Fruit fly (Drosophila melanogaster): ENCODE measurements around the gene CG17122.

CG17122 gene

DNA sequence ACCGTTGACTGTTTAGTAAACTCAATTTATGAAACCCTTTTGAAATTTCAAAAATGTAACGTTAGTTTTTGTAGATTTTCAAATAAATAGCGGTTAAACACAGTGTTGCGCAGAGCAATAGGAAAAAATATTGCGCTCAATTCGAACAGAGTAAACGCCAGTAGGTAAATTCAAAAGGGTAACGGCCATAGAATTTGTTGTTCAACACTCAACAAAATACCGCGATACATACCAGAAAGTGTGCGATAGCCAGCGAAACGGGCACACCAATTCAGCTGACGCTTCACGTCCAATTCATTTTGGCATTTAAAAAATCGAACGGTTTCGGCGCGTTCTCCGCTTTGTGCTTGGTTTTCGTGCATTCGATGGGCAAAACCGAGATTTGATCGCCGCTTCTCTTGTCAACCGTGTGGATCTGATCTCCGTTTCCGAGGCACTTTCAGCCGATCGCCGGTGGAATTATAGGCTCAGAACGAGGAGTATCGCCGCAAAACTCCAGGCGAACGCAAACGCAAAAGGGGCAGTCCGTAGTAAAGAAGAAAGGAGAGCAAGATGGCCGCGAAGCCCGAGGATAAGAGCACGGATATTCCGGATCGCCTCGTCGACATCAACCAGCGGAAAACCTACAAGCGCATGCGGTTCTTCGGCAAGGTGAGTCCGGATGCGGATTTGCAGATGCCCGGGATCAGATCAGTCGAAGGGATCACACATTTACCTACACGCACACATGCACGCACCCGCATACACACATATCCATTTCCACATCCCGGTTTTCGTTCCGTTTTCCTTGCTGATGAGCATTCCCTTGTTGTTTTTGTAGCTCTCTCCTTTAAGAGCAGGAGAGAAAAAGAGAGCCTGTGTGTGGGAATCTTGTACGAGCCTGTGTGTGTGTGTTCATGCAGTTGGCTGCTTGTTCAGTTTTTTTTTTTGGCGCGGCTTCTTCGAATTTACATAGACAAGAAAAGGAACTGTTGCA is 34.9 kb upstream of the CG17122 start (continued):
- TF ChIP-seq ftz-f1 (GFP tag; optimal IDR thresholded peaks at IDR 0.05), result no peak
- TF ChIP-seq CG12299 (tag; optimal IDR thresholded peaks at IDR 0.05), result no peak
- peak; percentile 77 for TF ChIP-seq Rfx (GFP tag; IDR thresholded peaks at IDR 0.05)
- peak; percentile 33 for TF ChIP-seq CG30020 (tag; optimal IDR thresholded peaks at IDR 0.05)
- peak; percentile 37 for TF ChIP-seq ewg (GFP tag; optimal IDR thresholded peaks at IDR 0.05)
- TF ChIP-seq Bdp1 (GFP tag; optimal IDR thresholded peaks at IDR 0.05), result peak; percentile 0
- no peak for TF ChIP-seq CG13123 (GFP tag; optimal IDR thresholded peaks at IDR 0.05)
- peak; percentile 39 for TF ChIP-seq CG12155 (GFP tag; optimal IDR thresholded peaks at IDR 0.05)
- peak; percentile 43 for TF ChIP-seq Hr3 (GFP tag; optimal IDR thresholded peaks at IDR 0.05)
- peak; percentile 80 for TF ChIP-seq CG14710 (tag; optimal IDR thresholded peaks at IDR 0.05)
- no peak for TF ChIP-seq sima (GFP tag; optimal IDR thresholded peaks at IDR 0.05)
- peak; percentile 53; the same call in 1 of the 2 replicates for TF ChIP-seq tna (GFP tag; IDR thresholded peaks at IDR 0.05; ENCODE audit: partially characterized antibody)
- TF ChIP-seq CG2889 (GFP tag; IDR thresholded peaks at IDR 0.05), result no peak
- no peak for TF ChIP-seq CG6813 (GFP tag; optimal IDR thresholded peaks at IDR 0.05)
- TF ChIP-seq hkb (optimal IDR thresholded peaks at IDR 0.05), result no peak
- no peak for TF ChIP-seq hkb (GFP tag; IDR thresholded peaks at IDR 0.05)
- peak; percentile 92 for TF ChIP-seq Sin3A (optimal IDR thresholded peaks at IDR 0.05)
- no peak for TF ChIP-seq Hr78 (GFP tag; optimal IDR thresholded peaks at IDR 0.05)
- peak; percentile 23 for TF ChIP-seq Camta (GFP tag; optimal IDR thresholded peaks at IDR 0.05)
- TF ChIP-seq Hmr (GFP tag; optimal IDR thresholded peaks at IDR 0.05), result peak; percentile 59
- peak; percentile 80 for TF ChIP-seq Doc3 (GFP tag; IDR thresholded peaks at IDR 0.05; ENCODE audit: partially characterized antibody)
- TF ChIP-seq cad (GFP tag; optimal IDR thresholded peaks at IDR 0.05), result no peak
- peak; percentile 46 for TF ChIP-seq sug (tag; optimal IDR thresholded peaks at IDR 0.05)
- TF ChIP-seq kay (GFP tag; optimal IDR thresholded peaks at IDR 0.05), result peak; percentile 10
- TF ChIP-seq Optix (GFP tag; IDR thresholded peaks at IDR 0.05), result no peak
- peak; percentile 53 to 55 for TF ChIP-seq Pdp1 (GFP tag; optimal IDR thresholded peaks at IDR 0.05)
- peak; percentile 69 for TF ChIP-seq CG4282 (GFP tag; optimal IDR thresholded peaks at IDR 0.05)
- no peak for TF ChIP-seq usp (GFP tag; optimal IDR thresholded peaks at IDR 0.05)
- peak; percentile 66 for TF ChIP-seq CG1792 (GFP tag; optimal IDR thresholded peaks at IDR 0.05)
- no peak for TF ChIP-seq btn (GFP tag; optimal IDR thresholded peaks at IDR 0.05)
- no peak for TF ChIP-seq CG11093 (GFP tag; IDR thresholded peaks at IDR 0.05)
- peak; percentile 68 for TF ChIP-seq CG33213 (GFP tag; optimal IDR thresholded peaks at IDR 0.05)
- TF ChIP-seq CG3847 (GFP tag; IDR thresholded peaks at IDR 0.05), result peak; percentile 89
- peak; percentile 12 for TF ChIP-seq az2 (GFP tag; optimal IDR thresholded peaks at IDR 0.05)
- TF ChIP-seq CG9609 (GFP tag; optimal IDR thresholded peaks at IDR 0.05), result peak; percentile 66
- no peak for TF ChIP-seq CG6765 (GFP tag; optimal IDR thresholded peaks at IDR 0.05)
- no peak for TF ChIP-seq Hey (tag; optimal IDR thresholded peaks at IDR 0.05)
- TF ChIP-seq NFAT (GFP tag; IDR thresholded peaks at IDR 0.05), result no peak
- TF ChIP-seq Hsf (GFP tag; optimal IDR thresholded peaks at IDR 0.05), result peak; percentile 47
- TF ChIP-seq CG5245 (GFP tag; optimal IDR thresholded peaks at IDR 0.05), result no peak
- peak; percentile 35 for TF ChIP-seq ind (GFP tag; optimal IDR thresholded peaks at IDR 0.05)
- TF ChIP-seq CG8290 (GFP tag; optimal IDR thresholded peaks at IDR 0.05), result no peak
- peak in 1 of 2 experiments; percentile 75 for TF ChIP-seq CG8290 (tag; optimal IDR thresholded peaks at IDR 0.05)
- TF ChIP-seq odd (GFP tag; optimal IDR thresholded peaks at IDR 0.05), result no peak
- TF ChIP-seq CG10462 (GFP tag; optimal IDR thresholded peaks at IDR 0.05), result no peak
- TF ChIP-seq CG4820 (GFP tag; optimal IDR thresholded peaks at IDR 0.05), result no peak
- TF ChIP-seq CG18476 (GFP tag; optimal IDR thresholded peaks at IDR 0.05), result no peak
- TF ChIP-seq CG10543 (GFP tag; optimal IDR thresholded peaks at IDR 0.05), result no peak
- TF ChIP-seq Side (GFP tag; optimal IDR thresholded peaks at IDR 0.05), result peak; percentile 40
- TF ChIP-seq Sry-δ (GFP tag; optimal IDR thresholded peaks at IDR 0.05), result peak; percentile 79

All from whole organism, embryonic.